Fruit fly (Drosophila melanogaster) S2 (cell line): ENCODE measurements around the gene AIF.

Source experiments
- CG8478 ChIP-seq: fragments of >200 bp; optimal IDR thresholded peaks from 2 replicates; lab custom pipeline; 2018
- CTCF ChIP-seq, 2 experiments: fragments of >200 bp; optimal IDR thresholded peaks; 2 replicates each; lab custom pipeline; 2018

AIF gene

DNA sequence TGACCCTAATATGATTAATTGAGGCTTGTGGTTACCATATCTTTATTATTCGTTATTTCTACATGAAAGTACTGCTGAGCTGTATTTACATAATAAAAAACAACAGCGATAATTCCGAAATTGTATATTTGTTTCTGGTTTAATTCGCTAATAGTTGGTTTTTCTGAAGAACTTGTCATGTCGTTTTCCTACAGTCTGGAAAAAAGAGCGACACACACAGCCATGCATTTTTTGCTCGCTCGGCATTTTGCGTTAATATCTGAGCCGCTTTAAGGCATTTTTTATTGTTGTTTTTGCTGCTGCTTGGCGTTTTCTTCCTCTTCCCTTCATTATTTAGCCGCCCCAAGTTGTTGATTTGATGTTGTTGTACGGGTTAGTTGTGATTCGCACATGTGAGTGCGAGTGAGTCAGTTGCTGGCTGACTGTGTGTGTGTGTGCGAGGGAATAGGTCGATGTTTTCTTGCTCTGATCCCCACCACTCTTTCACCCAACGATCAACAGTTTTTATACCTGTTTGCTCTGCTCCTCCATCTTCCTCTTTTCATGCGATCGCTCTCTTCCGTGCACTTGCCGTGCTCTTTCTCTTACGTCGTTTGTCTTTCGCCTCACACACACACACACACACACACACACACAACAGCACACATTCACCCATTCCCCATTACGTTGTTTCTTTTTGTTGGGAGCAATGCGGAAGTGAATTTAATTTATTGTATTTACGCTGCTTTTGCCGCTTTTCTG is 23.7 kb downstream of the AIF start:
- no peak for TF ChIP-seq CG8478 (lab: Kevin White, UChicago)
- no peak for TF ChIP-seq CTCF (optimal IDR thresholded peaks at IDR 0.05; lab: Kevin White, UChicago)

DNA sequence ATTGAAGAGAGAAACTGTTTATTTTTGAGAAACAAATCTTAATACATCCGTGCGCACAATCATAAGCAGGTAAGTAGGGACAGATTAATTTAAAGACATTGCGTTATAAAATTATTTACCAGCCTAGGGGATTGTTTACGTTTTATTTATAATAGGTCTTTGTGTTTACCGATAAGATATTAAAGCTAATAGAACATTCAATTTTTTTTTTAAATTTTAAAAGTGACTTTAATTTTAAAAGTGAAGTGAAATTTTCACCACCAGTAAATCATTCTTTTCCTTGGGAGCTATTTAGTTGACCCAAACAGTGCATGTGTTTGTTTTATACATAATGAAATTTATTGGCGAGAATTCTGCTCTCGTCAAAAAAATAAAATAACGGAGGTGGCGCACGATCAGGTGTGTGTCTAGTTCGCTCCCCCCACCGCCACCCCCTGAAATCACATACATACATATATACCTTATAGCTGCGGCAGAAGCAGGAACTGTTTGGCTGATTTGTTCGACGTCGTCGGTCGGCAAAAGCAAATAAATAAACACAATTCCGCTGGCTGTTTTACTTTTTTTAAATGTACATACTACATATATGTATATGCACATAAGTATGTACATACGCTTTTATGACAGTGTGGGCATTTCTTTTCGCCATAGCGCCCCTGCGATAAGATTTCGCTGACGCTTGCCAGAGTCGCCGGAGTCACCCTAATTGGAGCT is 24.5 kb downstream of the AIF start:
- no peak for TF ChIP-seq CG8478 (lab: Kevin White, UChicago)
- TF ChIP-seq CTCF (optimal IDR thresholded peaks at IDR 0.05; lab: Kevin White, UChicago): no peak

DNA sequence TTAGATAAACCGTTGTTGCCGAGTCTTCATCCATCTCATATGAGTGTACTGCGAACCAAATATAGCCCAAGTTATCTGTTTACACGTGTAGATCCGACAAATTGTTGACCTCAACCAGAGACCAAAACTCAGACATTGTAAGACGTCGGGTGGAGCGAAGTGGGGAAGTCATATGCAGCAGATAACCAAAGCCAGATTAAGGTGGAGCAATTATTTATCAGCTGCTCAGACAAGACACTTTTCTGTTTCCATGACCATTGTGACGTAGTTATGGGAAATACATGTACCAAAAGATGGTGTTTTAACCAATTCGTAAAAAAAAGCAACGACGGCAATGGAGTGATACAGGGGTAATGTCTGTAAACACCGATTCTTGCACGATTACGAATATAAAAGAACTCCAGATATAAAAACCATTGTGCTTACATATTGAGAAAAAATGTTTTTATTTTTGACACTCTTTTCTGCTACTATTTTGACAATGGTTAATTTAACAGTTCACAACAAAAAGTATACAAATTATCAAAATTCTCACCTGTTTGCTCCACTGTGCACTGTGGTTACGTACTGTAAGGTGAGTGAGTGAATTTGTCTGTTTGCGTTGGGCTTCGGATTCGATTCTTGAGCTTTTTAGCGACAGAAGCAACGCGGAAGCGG is 25.9 kb downstream of the AIF start:
- TF ChIP-seq CTCF (optimal IDR thresholded peaks at IDR 0.05; lab: Kevin White, UChicago): no peak
- TF ChIP-seq CG8478 (lab: Kevin White, UChicago): no peak

DNA sequence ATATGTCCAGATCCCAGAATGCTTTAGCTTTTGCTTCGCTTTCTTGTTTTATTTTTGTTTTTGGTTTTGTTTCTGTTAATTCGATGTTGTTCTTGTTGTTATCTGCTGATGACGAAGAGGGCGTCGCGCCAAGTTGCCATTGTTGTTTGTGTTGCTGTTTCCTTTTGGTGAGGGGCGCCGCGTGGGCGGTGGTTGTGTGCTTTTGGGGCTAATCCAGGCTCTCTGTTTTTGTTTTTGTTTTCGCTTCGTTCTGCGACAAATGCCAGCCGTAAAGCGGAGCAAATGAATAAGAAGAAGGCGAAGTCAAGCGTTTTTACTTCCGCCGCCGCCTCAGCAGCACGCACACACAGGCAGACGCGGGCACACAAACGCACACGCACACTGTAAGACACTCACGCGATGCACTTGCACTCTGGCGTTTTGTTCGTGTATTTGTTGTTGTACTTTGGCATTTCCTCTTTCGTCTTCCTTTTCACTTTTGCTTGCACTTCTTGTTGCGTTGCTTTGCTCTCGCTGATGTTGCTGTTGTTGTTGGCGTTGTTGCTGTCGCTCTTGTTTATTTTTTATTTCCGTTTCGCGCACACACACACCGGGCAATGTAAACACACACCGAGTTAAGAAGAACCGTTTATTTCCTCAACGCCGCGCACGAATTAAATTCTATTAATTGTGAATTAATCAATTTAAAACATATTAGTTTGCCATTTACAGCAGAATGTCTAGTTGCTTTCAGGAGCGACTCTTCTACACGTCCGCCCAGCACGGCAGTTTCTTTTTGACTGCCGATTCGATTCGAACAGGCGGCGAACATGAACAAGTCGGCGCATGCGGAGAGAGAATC is 26.6 kb downstream of the AIF start, which contains the start of gene aop:
Gene aop, minus strand, starts transcription at position 786 of the 841 bp plus-strand sequence.
- no peak for TF ChIP-seq CTCF (optimal IDR thresholded peaks at IDR 0.05; lab: Kevin White, UChicago)

DNA sequence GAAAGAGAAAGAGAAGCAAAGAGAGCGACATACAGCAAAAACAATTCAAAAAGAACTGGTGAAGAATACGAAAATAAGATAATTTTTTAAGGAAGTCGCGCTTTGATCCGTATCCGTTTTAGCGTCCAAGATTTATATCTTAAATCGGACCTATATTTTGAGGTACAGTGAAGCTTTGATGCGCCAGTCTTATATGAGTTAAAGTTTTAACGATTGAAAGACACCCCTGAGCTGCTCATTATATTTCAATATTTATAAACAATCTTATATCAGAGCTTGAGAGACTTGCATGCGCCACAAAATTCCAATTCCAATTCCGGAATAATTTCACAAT is 27.2 kb downstream of the AIF start:
- TF ChIP-seq CG8478 (lab: Kevin White, UChicago) (no peak), CTCF (optimal IDR thresholded peaks at IDR 0.05; lab: Kevin White, UChicago) (no peak)

DNA sequence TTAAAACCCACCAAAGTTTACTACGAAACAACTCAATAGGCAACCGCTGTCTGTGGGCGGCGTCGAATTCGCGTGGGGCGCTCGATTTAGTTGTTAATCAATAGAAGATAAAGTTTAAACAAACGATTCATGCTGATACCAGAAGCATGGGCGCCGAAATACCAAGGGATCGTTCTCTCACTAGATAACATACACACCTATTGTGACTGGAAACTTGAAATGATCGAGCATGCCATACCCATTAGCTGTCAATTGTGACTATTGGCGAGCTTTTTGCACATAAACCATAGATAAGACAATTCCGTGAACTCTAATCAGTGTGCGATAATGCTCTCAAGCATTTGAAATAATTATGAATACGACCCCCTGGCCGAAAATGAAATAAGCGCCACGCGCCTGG is 27.8 kb downstream of the AIF start:
- TF ChIP-seq CTCF (optimal IDR thresholded peaks at IDR 0.05; lab: Kevin White, UChicago): no peak
- no peak for TF ChIP-seq CG8478 (lab: Kevin White, UChicago)

DNA sequence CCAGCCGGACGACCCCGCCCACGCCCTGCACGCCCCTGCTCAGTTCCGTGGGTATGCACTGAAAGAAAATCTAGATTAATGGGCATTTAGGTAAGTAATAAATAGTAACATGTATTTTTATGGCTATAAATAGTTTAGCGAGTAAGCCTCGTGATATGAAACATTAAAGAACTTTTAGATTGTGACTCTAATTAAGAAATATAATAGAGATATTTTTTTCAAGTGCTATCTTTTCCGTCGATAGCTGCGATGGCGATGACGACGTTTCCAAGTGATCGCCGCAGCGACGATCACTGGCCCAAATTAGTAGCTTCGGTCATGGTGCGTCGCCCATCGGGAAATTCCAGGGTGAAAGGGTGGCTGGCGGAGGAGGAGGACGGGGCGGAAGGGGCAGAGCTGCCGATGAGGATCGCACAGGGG is 28.6 kb downstream of the AIF start:
- TF ChIP-seq CG8478 (lab: Kevin White, UChicago): no peak
- TF ChIP-seq CTCF (optimal IDR thresholded peaks at IDR 0.05; lab: Kevin White, UChicago): no peak

DNA sequence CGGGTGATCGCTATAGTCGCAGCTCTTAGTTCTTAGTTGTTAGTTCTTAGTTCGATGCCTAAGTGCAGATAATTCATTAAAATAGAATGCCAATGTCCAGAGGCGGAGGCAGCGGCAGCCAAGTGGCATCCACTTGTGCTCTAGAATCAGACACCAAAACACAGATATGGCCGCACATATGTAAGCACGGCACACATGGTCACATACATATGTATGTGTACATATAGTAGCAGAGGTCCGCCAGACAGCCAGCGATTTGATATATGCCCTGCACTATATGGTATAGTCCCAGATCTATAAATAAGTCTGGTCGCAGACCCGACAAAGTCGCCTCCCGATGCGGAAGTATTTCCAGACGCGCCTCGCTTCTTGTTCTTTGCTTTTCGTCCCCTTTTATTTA is 29.1 kb downstream of the AIF start:
- TF ChIP-seq CTCF (optimal IDR thresholded peaks at IDR 0.05; lab: Kevin White, UChicago) (no peak), CG8478 (lab: Kevin White, UChicago) (no peak)

DNA sequence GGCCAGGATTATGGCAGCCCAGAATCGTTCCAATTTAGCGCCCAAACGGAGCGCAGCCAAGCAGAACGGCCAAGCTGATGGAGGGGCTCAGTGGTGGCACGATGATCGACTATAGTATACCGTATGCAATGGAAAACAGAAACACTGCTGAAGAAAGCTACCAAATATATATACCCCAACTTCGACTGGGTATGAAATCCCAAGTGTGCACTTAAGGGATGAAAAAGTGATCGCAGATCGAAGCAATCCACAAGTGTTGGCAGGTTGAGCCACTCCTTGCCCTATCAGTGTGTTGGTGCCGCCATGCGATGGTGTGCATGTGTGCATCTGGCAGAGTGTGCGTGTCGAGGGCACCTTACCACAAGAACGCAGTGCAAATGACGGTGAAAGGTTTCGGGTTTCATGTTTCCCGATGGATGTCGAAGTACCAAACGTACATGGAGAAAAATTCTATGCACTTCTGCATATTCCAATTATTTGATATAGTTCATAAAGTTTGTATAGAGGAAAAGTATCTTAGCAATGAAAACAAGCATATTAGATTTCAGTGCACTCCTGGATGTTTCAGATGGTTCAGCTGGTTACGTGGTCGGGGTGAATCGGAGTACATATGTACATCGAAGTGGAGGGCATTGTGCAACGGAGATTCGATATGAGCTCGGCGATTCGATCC is 30.6 kb downstream of the AIF start:
- no peak for TF ChIP-seq CTCF (optimal IDR thresholded peaks at IDR 0.05; lab: Kevin White, UChicago)
- TF ChIP-seq CG8478 (lab: Kevin White, UChicago): no peak

DNA sequence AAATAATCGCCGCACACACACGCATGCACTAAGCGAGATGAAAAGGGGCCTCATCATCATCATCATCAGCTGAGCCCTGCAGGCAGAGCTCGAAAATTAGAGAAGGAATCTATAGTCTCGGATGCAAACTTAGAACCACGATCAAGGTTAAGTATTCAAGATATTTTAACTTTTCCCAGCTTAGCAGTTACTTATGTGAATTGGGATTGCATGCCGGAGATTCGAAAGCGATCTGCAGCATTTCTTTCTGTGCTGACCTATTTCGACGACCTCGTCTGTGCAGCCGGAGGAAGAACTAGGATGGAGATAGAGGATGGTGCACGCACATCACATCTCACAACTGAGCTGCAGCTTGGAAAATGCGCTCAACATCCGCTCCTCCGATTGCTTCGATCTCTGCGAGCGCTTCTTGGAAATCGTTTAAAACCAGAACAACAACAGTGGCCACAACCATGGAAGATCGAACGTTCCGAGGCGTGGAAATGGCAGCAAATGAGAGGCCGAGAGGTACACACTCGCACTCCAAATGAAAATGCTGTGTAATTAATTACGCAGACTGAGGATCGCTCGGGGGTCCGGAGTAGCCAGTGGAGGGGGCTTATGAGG is 31.3 kb downstream of the AIF start:
- TF ChIP-seq CG8478 (lab: Kevin White, UChicago) (no peak), CTCF (optimal IDR thresholded peaks at IDR 0.05; lab: Kevin White, UChicago) (no peak)

DNA sequence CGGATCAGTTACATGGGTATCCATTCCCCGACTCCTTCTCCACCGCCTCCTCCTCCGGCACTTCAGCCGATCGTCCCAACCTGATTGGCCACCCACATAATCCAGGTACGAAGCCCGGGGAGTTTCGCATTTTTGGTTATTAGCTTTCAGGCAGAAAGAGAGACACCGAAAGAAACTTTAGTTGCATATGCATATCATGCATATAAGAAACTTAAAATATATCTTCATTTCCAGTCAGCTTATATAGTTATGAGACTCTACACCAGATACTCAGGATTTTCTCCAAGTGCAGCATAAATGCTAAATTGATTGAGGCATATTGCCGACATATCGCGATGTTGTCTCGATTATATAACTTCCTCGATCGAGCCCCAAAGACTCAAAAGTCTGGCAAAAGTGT is 32.6 kb downstream of the AIF start:
- TF ChIP-seq CG8478 (lab: Kevin White, UChicago) (no peak), CTCF (optimal IDR thresholded peaks at IDR 0.05; lab: Kevin White, UChicago) (no peak)

DNA sequence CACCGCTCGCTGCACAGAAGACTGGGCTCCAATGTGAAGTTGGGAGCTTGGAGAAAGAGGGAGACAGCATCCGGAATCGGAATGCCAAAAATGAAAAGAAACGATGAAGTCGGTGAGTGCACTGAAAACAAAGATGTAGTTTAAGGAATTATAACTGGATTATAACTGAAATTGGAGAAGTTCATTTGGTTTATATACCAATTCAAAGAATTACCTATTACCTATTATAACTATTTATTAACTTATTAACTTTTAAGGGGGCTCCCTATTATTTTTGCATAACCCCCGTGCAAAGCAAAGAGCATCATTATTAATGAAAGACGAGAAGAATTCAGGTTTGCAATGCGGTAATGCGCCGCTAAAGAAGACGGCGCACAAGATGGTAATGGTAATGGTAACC is 33.1 kb downstream of the AIF start:
- no peak for TF ChIP-seq CTCF (optimal IDR thresholded peaks at IDR 0.05; lab: Kevin White, UChicago)
- TF ChIP-seq CG8478 (lab: Kevin White, UChicago): no peak

DNA sequence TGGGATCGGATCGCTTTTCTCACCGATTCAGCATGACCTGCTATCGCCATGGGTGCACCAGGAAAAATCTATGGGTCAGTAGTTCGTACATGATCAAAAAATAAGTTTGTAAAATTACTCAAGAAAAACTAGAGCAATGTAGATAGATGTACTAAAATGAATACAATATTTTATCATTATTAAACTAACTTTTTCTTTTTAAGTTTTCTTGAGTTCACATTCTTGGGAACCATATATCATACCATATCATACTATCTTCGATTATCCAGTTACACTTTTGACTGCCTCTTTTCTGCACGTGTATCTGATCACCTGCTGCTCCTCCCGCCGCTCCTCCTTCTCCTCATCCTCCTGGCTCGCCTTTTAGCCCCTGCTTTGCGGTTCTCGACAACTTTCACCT is 33.8 kb downstream of the AIF start:
- TF ChIP-seq CTCF (optimal IDR thresholded peaks at IDR 0.05; lab: Kevin White, UChicago) (no peak), CG8478 (lab: Kevin White, UChicago) (no peak)

DNA sequence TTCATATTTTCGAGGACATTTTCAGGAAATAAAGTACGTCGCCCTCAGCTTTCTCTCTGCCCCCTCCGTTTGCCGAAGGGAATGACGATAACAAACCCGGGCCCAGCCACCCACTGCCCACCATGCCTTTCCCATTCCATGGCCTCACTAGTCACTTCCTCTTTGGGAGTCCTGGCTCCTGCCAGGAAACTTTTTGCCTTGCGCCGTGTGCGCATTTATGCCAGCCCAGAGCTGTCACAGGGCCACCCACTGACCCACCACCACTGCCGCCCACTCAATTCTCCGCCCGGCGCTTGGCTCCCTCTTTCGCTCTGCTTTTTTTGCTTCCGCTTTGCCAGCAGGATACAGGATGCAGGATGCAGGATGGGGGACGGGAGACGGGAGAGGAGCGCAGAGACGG is 35.9 kb downstream of the AIF start:
- TF ChIP-seq CTCF (optimal IDR thresholded peaks at IDR 0.05; lab: Kevin White, UChicago) (no peak), CG8478 (lab: Kevin White, UChicago) (no peak)
